Fruit fly (Drosophila melanogaster) Kc167 (cell line): ENCODE results near the gene CG46456.

Source experiments
- Myc ChIP-seq: fragments of >200 bp; optimal IDR thresholded peaks from 2 replicates; lab custom pipeline; 2017; ENCODE audit warnings: missing external identifiers
- Sin3A ChIP-seq: fragments of >200 bp; optimal IDR thresholded peaks from 2 replicates; lab custom pipeline; 2018; ENCODE audit warnings: missing external identifiers
- h ChIP-seq: fragments of >200 bp; optimal IDR thresholded peaks from 3 replicates; lab custom pipeline; 2018; ENCODE audit warnings: missing external identifiers
- insv ChIP-seq: fragments of >200 bp; optimal IDR thresholded peaks from 3 replicates; lab custom pipeline; 2018; ENCODE audit warnings: missing external identifiers
- psq ChIP-seq: fragments of >200 bp; optimal IDR thresholded peaks from 2 replicates; lab custom pipeline; 2017; ENCODE audit warnings: missing external identifiers
- ttk ChIP-seq: sonication (Bioruptor generic); optimal IDR thresholded peaks from 2 replicates; lab custom pipeline; 2017; ENCODE audit warnings: missing external identifiers

The CG46456 gene

dm6 chr3L:5355074-5355790 is at the start of gene CG46456:
Gene CG46456 (minus strand): TSS chr3L:5355346.
- TF ChIP-seq Myc (lab: Kevin White, UChicago) = no peak
- no peak for TF ChIP-seq ttk (lab: Kevin White, UChicago)
- TF ChIP-seq psq (lab: Kevin White, UChicago) = no peak
- TF ChIP-seq Sin3A = no peak
- TF ChIP-seq insv (lab: Kevin White, UChicago) = no peak

- TF ChIP-seq ttk (lab: Kevin White, UChicago) = no peak
- TF ChIP-seq insv (lab: Kevin White, UChicago) = no peak
- no peak for TF ChIP-seq Myc (lab: Kevin White, UChicago)
- TF ChIP-seq psq (lab: Kevin White, UChicago) = no peak
- no peak for TF ChIP-seq h (lab: Kevin White, UChicago)
- TF ChIP-seq Sin3A = no peak
Measured at dm6 chr3L:5385762-5386161, 30.6 kb upstream of the CG46456 start.

- TF ChIP-seq Sin3A (no peak), Myc (lab: Kevin White, UChicago) (no peak), h (lab: Kevin White, UChicago) (no peak), ttk (lab: Kevin White, UChicago) (no peak), psq (lab: Kevin White, UChicago) (no peak), insv (lab: Kevin White, UChicago) (no peak)
Measured at dm6 chr3L:5382721-5383120, 27.6 kb upstream of the CG46456 start, which contains the start of gene Ir64a. Gene Ir64a (minus strand): TSS chr3L:5382821.

- TF ChIP-seq psq (lab: Kevin White, UChicago) (no peak), Sin3A (no peak), Myc (lab: Kevin White, UChicago) (no peak), ttk (lab: Kevin White, UChicago) (no peak), h (lab: Kevin White, UChicago) (no peak), insv (lab: Kevin White, UChicago) (no peak)
Measured at dm6 chr3L:5372052-5372451, 16.9 kb upstream of the CG46456 start.

- no peak for TF ChIP-seq h (lab: Kevin White, UChicago)
- no peak for TF ChIP-seq psq (lab: Kevin White, UChicago)
- TF ChIP-seq Myc (lab: Kevin White, UChicago) = no peak
- TF ChIP-seq insv (lab: Kevin White, UChicago) = no peak
- no peak for TF ChIP-seq ttk (lab: Kevin White, UChicago)
- no peak for TF ChIP-seq Sin3A
Measured at dm6 chr3L:5367744-5368507, 12.8 kb upstream of the CG46456 start, which contains the start of gene Pfdn4. Gene Pfdn4 (minus strand): TSS chr3L:5368008.

dm6 chr3L:5365880-5366507 is 10.8 kb upstream of the CG46456 start, which contains the start of the genes Uev1A and Membrin:
Gene Uev1A (minus strand): TSS chr3L:5366225.
Gene Membrin (plus strand): TSS chr3L:5366455.
- TF ChIP-seq Sin3A (no peak), insv (lab: Kevin White, UChicago) (no peak), ttk (lab: Kevin White, UChicago) (no peak), Myc (lab: Kevin White, UChicago) (no peak), psq (lab: Kevin White, UChicago) (no peak), h (lab: Kevin White, UChicago) (no peak)

dm6 chr3L:5365164-5365879 is 10.2 kb upstream of the CG46456 start:
- TF ChIP-seq Sin3A (no peak), ttk (lab: Kevin White, UChicago) (no peak), h (lab: Kevin White, UChicago) (no peak), Myc (lab: Kevin White, UChicago) (no peak), psq (lab: Kevin White, UChicago) (no peak), insv (lab: Kevin White, UChicago) (no peak)

- no peak for TF ChIP-seq h (lab: Kevin White, UChicago)
- TF ChIP-seq ttk (lab: Kevin White, UChicago) = no peak
- TF ChIP-seq Myc (lab: Kevin White, UChicago) = no peak
- no peak for TF ChIP-seq Sin3A
- no peak for TF ChIP-seq psq (lab: Kevin White, UChicago)
- no peak for TF ChIP-seq insv (lab: Kevin White, UChicago)
Measured at dm6 chr3L:5360039-5360988, 5.2 kb upstream of the CG46456 start, which contains the start of gene Cyt-c1. Gene Cyt-c1 (plus strand): TSS chr3L:5360211.

dm6 chr3L:5359208-5360003 is 4.3 kb upstream of the CG46456 start, which contains the start of gene Klp64D:
Gene Klp64D (minus strand): TSS chr3L:5359392.
- TF ChIP-seq Myc (lab: Kevin White, UChicago) = no peak
